Fruit fly (Drosophila melanogaster) whole organism, embryonic: Measurements from ENCODE around the gene Srp19.

Experiments
- B-H2 ChIP-seq: fragments of 200-800 bp; sonication (Bioruptor generic); optimal IDR thresholded peaks from 2 replicates; lab custom pipeline; 2018; ENCODE audit warnings: missing biosample characterization, mild to moderate bottlenecking, missing genetic modification characterization
- CG10543 ChIP-seq: fragments of 200-800 bp; sonication (Bioruptor generic); optimal IDR thresholded peaks from 3 replicates; lab custom pipeline; 2017; ENCODE audit warnings: missing biosample characterization, mild to moderate bottlenecking, missing genetic modification characterization, moderate library complexity
- CG12219 ChIP-seq: fragments of 200-800 bp; sonication (Bioruptor generic); optimal IDR thresholded peaks from 3 replicates; lab custom pipeline; 2018; ENCODE audit warnings: missing biosample characterization, mild to moderate bottlenecking, missing genetic modification characterization
- CG12299 ChIP-seq: fragments of 200-800 bp; sonication (Bioruptor generic); optimal IDR thresholded peaks from 2 replicates; lab custom pipeline; 2018; ENCODE audit warnings: missing biosample characterization, mild to moderate bottlenecking, missing genetic modification characterization
- CG1233 ChIP-seq: fragments of 200-800 bp; sonication (Bioruptor generic); optimal IDR thresholded peaks from 4 replicates; lab custom pipeline; 2018; ENCODE audit warnings: missing biosample characterization, mild to moderate bottlenecking, missing genetic modification characterization
- CG16863 ChIP-seq: fragments of 200-800 bp; sonication (Bioruptor generic); optimal IDR thresholded peaks from 3 replicates; lab custom pipeline; 2016; ENCODE audit warnings: missing biosample characterization, missing genetic modification characterization
- CG17359 ChIP-seq: fragments of 200-800 bp; sonication (Bioruptor generic); optimal IDR thresholded peaks from 3 replicates; lab custom pipeline; 2018; ENCODE audit warnings: missing biosample characterization, mild to moderate bottlenecking, missing genetic modification characterization, moderate library complexity
- CG31388 ChIP-seq: fragments of 200-800 bp; sonication (Bioruptor generic); optimal IDR thresholded peaks from 2 replicates; lab custom pipeline; 2016; ENCODE audit warnings: missing biosample characterization, missing genetic modification characterization
- CG32767 ChIP-seq: fragments of 200-800 bp; sonication (Bioruptor generic); IDR thresholded peaks from 2 replicates; pipeline ENCODE4 v1.3.6; 2022; ENCODE audit warnings: missing biosample characterization, missing genetic modification characterization
- CG34376 ChIP-seq: fragments of 200-800 bp; sonication (Bioruptor generic); optimal IDR thresholded peaks from 2 replicates; lab custom pipeline; 2018; ENCODE audit warnings: missing biosample characterization, mild to moderate bottlenecking, missing genetic modification characterization
- CG4282 ChIP-seq: fragments of 200-800 bp; sonication (Bioruptor generic); optimal IDR thresholded peaks from 2 replicates; lab custom pipeline; 2016; ENCODE audit warnings: missing biosample characterization, missing genetic modification characterization
- CG5953 ChIP-seq: fragments of 200-800 bp; sonication (Bioruptor generic); IDR thresholded peaks from 2 replicates; pipeline ENCODE4 v1.3.6; 2022; ENCODE audit warnings: missing biosample characterization, missing genetic modification characterization
- CG6254 ChIP-seq: fragments of 200-800 bp; sonication (Bioruptor generic); optimal IDR thresholded peaks from 3 replicates; lab custom pipeline; 2017; ENCODE audit warnings: mild to moderate bottlenecking, missing biosample characterization, missing genetic modification reagents, missing genetic modification characterization
- CG7745 ChIP-seq: fragments of 200-800 bp; sonication (Bioruptor generic); optimal IDR thresholded peaks from 2 replicates; lab custom pipeline; 2018; ENCODE audit warnings: missing biosample characterization, mild to moderate bottlenecking, missing genetic modification characterization, moderate library complexity
- D19B ChIP-seq: fragments of 200-800 bp; sonication (Bioruptor generic); optimal IDR thresholded peaks from 2 replicates; lab custom pipeline; 2017; ENCODE audit warnings: missing biosample characterization, mild to moderate bottlenecking, missing genetic modification characterization
- Dad ChIP-seq: fragments of 200-800 bp; sonication (Bioruptor generic); optimal IDR thresholded peaks from 3 replicates; lab custom pipeline; 2016; ENCODE audit warnings: missing biosample characterization, missing genetic modification characterization
- Dp ChIP-seq: fragments of 200-800 bp; sonication (Bioruptor generic); optimal IDR thresholded peaks from 2 replicates; lab custom pipeline; 2018; ENCODE audit warnings: missing biosample characterization, mild to moderate bottlenecking, missing genetic modification characterization, moderate library complexity
- Elba2 ChIP-seq: fragments of 200-800 bp; sonication (Bioruptor generic); optimal IDR thresholded peaks from 3 replicates; lab custom pipeline; 2016; ENCODE audit warnings: missing biosample characterization, missing genetic modification characterization
- Gsc ChIP-seq: fragments of 200-800 bp; sonication (Bioruptor generic); IDR thresholded peaks from 2 replicates; pipeline ENCODE4 v1.3.6; 2022; ENCODE audit warnings: missing biosample characterization, missing genetic modification characterization
- HmgD ChIP-seq: fragments of 200-800 bp; sonication (Bioruptor generic); optimal IDR thresholded peaks from 3 replicates; lab custom pipeline; 2016; ENCODE audit warnings: missing biosample characterization, missing genetic modification characterization
- Hmr ChIP-seq: fragments of 200-800 bp; sonication (Bioruptor generic); optimal IDR thresholded peaks from 3 replicates; lab custom pipeline; 2017; ENCODE audit warnings: mild to moderate bottlenecking, missing biosample characterization, missing genetic modification reagents, missing genetic modification characterization
- Hmx ChIP-seq: fragments of 200-800 bp; sonication (Bioruptor generic); optimal IDR thresholded peaks from 2 replicates; lab custom pipeline; 2016; ENCODE audit warnings: missing biosample characterization, missing genetic modification characterization
- Mes4 ChIP-seq: fragments of 200-800 bp; sonication (Bioruptor generic); optimal IDR thresholded peaks from 2 replicates; lab custom pipeline; 2016; ENCODE audit warnings: missing biosample characterization, missing genetic modification characterization
- Opbp ChIP-seq: fragments of 200-800 bp; sonication (Bioruptor generic); IDR thresholded peaks from 3 replicates; pipeline ENCODE4 v1.3.6; 2022; ENCODE audit warnings: missing biosample characterization, missing genetic modification characterization; ENCODE audit not compliant: partially characterized antibody
- Ptx1 ChIP-seq: fragments of 200-800 bp; sonication (Bioruptor generic); IDR thresholded peaks from 2 replicates; pipeline ENCODE4 v1.3.6; 2022; ENCODE audit warnings: missing biosample characterization, missing genetic modification characterization
- Six4 ChIP-seq: fragments of 200-800 bp; sonication (Bioruptor generic); optimal IDR thresholded peaks from 2 replicates; lab custom pipeline; 2016; ENCODE audit warnings: missing biosample characterization, missing genetic modification characterization
- Stat92E ChIP-seq, 3 experiments: fragments of >200 bp in 2 of 3; fragments of 200-800 bp in 1 of 3; sonication (Bioruptor generic) in 1 of 3; optimal IDR thresholded peaks; 2 replicates each; lab custom pipeline; 2017 to 2019; ENCODE audit warnings: missing biosample characterization in 3 of 3, missing genetic modification characterization in 3 of 3, mild to moderate bottlenecking in 1 of 3, moderate library complexity in 1 of 3
- al ChIP-seq: fragments of 200-800 bp; sonication (Bioruptor generic); IDR thresholded peaks from 2 replicates; pipeline ENCODE4 v1.3.6; 2022; ENCODE audit warnings: missing biosample characterization, missing genetic modification characterization
- ase ChIP-seq: fragments of 200-800 bp; sonication (Bioruptor generic); IDR thresholded peaks from 3 replicates; pipeline ENCODE4 v1.3.6; 2022; ENCODE audit warnings: missing biosample characterization, missing genetic modification characterization
- cas ChIP-seq: fragments of 200-800 bp; sonication (Bioruptor generic); IDR thresholded peaks from 2 replicates; pipeline ENCODE4 v1.3.6; 2022; ENCODE audit warnings: missing biosample characterization, missing genetic modification characterization
- dm ChIP-seq: fragments of 200-800 bp; sonication (Bioruptor generic); optimal IDR thresholded peaks from 3 replicates; lab custom pipeline; 2016; ENCODE audit warnings: missing biosample characterization, missing genetic modification characterization
- grau ChIP-seq: fragments of 200-800 bp; optimal IDR thresholded peaks from 3 replicates; lab custom pipeline; 2019; ENCODE audit warnings: missing biosample characterization, mild to moderate bottlenecking, missing genetic modification characterization, moderate library complexity
- kni ChIP-seq: fragments of 200-800 bp; sonication (Bioruptor generic); optimal IDR thresholded peaks from 3 replicates; lab custom pipeline; 2017; ENCODE audit warnings: mild to moderate bottlenecking, missing biosample characterization, missing genetic modification reagents, missing genetic modification characterization
- nau ChIP-seq: fragments of 200-800 bp; sonication (Bioruptor generic); optimal IDR thresholded peaks from 3 replicates; lab custom pipeline; 2017; ENCODE audit warnings: missing biosample characterization, mild to moderate bottlenecking, missing genetic modification characterization, missing genetic modification reagents
- nerfin-2 ChIP-seq: fragments of 200-800 bp; sonication (Bioruptor generic); IDR thresholded peaks from 2 replicates; pipeline ENCODE4 v1.3.6; 2022; ENCODE audit warnings: missing biosample characterization, missing genetic modification characterization; ENCODE audit not compliant: partially characterized antibody
- onecut ChIP-seq: fragments of 200-800 bp; sonication (Bioruptor generic); IDR thresholded peaks from 2 replicates; pipeline ENCODE4 v1.3.6; 2022; ENCODE audit warnings: missing biosample characterization, missing genetic modification characterization
- pan ChIP-seq, 4 experiments: fragments of >200 bp in 3 of 4; fragments of 200-800 bp in 1 of 4; sonication (Bioruptor generic) in 1 of 4; optimal IDR thresholded peaks in 3 of 4; IDR thresholded peaks in 1 of 4; 2 replicates each; pipeline versions ENCODE4 v1.3.6 to Lab custom; 2017 to 2022; ENCODE audit warnings: missing biosample characterization in 2 of 4, missing genetic modification characterization in 2 of 4, mixed read lengths in 1 of 4
- pfk ChIP-seq: fragments of 200-800 bp; sonication (Bioruptor generic); optimal IDR thresholded peaks from 2 replicates; lab custom pipeline; 2018; ENCODE audit warnings: missing biosample characterization, mild to moderate bottlenecking, missing genetic modification characterization, moderate library complexity
- repo ChIP-seq: fragments of 200-800 bp; sonication (Bioruptor generic); optimal IDR thresholded peaks from 2 replicates; lab custom pipeline; 2016; ENCODE audit warnings: missing biosample characterization, missing genetic modification characterization
- seq ChIP-seq: fragments of 200-800 bp; sonication (Bioruptor generic); IDR thresholded peaks from 2 replicates; pipeline ENCODE4 v1.3.6; 2022; ENCODE audit warnings: missing biosample characterization, missing genetic modification characterization
- ssp ChIP-seq: fragments of 200-800 bp; sonication (Bioruptor generic); IDR thresholded peaks from 2 replicates; pipeline ENCODE4 v1.3.6; 2022; ENCODE audit warnings: missing biosample characterization, missing genetic modification characterization
- unc-4 ChIP-seq: fragments of 200-800 bp; sonication (Bioruptor generic); IDR thresholded peaks from 2 replicates; pipeline ENCODE4 v1.3.6; 2022; ENCODE audit warnings: missing biosample characterization, missing genetic modification characterization; ENCODE audit not compliant: partially characterized antibody
- zen ChIP-seq: fragments of 200-800 bp; sonication (Bioruptor generic); optimal IDR thresholded peaks from 3 replicates; lab custom pipeline; 2018; ENCODE audit warnings: missing biosample characterization, mild to moderate bottlenecking, missing genetic modification characterization, moderate library complexity
- zfh2 ChIP-seq: fragments of 200-800 bp; sonication (Bioruptor generic); optimal IDR thresholded peaks from 2 replicates; lab custom pipeline; 2016; ENCODE audit warnings: missing biosample characterization, missing genetic modification characterization

Gene Srp19

dm6 chr3L:7356386-7357117 is 8.7 kb upstream of the Srp19 start, which contains the start of gene CTCF (continued):
- TF ChIP-seq Mes4 (GFP tag; lab: Kevin White, UChicago) (peak; percentile 33), CG31388 (no peak), zfh2 (GFP tag; lab: Kevin White, UChicago) (no peak), CG5953 (GFP tag; lab: Robert Waterston, UW) (no peak), CG12219 (GFP tag; lab: Kevin White, UChicago) (no peak), Hmx (GFP tag; lab: Kevin White, UChicago) (no peak), repo (GFP tag; lab: Kevin White, UChicago) (peak; percentile 21), Dp (peak; percentile 51), CG7745 (tag; lab: Kevin White, UChicago) (no peak), kni (peak; percentile 31), pan (optimal IDR thresholded peaks at IDR 0.05; lab: Kevin White, UChicago) (no peak), pan (GFP tag; optimal IDR thresholded peaks at IDR 0.05 in 1 of 2, IDR thresholded peaks at IDR 0.05 in 1 of 2) (peak in 1 of 2 experiments; percentile 68), Hmr (GFP tag; lab: Kevin White, UChicago) (no peak), al (GFP tag; lab: Robert Waterston, UW) (no peak), Dad (GFP tag; lab: Kevin White, UChicago) (peak; percentile 41), onecut (GFP tag; lab: Robert Waterston, UW) (peak; percentile 89), Gsc (GFP tag; lab: Robert Waterston, UW) (no peak), CG1233 (peak; percentile 38), Stat92E (GFP tag; optimal IDR thresholded peaks at IDR 0.05; lab: Kevin White, UChicago) (peak in 1 of 3 experiments; percentile 9), HmgD (GFP tag; lab: Kevin White, UChicago) (no peak), seq (GFP tag; lab: Robert Waterston, UW) (0 out of 2 replicates have a peak, but pooled peaks have one; percentile 8), B-H2 (GFP tag; lab: Kevin White, UChicago) (no peak), CG6254 (GFP tag; lab: Kevin White, UChicago) (no peak), CG16863 (GFP tag; lab: Kevin White, UChicago) (peak; percentile 40), Six4 (peak; percentile 3), CG4282 (GFP tag; lab: Kevin White, UChicago) (no peak), CG32767 (GFP tag; lab: Robert Waterston, UW) (no peak), CG17359 (tag; lab: Kevin White, UChicago) (peak; percentile 34), zen (tag; lab: Kevin White, UChicago) (peak; percentile 18), CG12299 (tag; lab: Kevin White, UChicago) (no peak), dm (GFP tag; lab: Kevin White, UChicago) (peak; percentile 47), nerfin-2 (GFP tag; lab: Robert Waterston, UW) (peak; percentile 50; the same call in 1 of the 2 replicates), D19B (GFP tag; lab: Kevin White, UChicago) (no peak), cas (GFP tag; lab: Robert Waterston, UW) (no peak), ase (GFP tag; lab: Robert Waterston, UW) (0 out of 3 replicates have a peak, but pooled peaks have one; percentile 38), Elba2 (GFP tag; lab: Kevin White, UChicago) (no peak), CG10543 (no peak), grau (tag; lab: Kevin White, UChicago) (peak; percentile 52), pfk (peak; percentile 16), nau (GFP tag; lab: Kevin White, UChicago) (no peak), CG34376 (peak; percentile 85), unc-4 (peak; percentile 88), ssp (GFP tag; lab: Robert Waterston, UW) (peak; percentile 49; the same call in 1 of the 2 replicates), Opbp (GFP tag; lab: Robert Waterston, UW) (no peak; the same call in 1 of the 3 replicates), Ptx1 (GFP tag; lab: Robert Waterston, UW) (peak; percentile 50)
- TF ChIP-seq, all 482 proteins: peak for 245
